Worm (Caenorhabditis elegans): ENCODE data around the gene ZK121.2.

The ZK121.2 gene

DNA sequence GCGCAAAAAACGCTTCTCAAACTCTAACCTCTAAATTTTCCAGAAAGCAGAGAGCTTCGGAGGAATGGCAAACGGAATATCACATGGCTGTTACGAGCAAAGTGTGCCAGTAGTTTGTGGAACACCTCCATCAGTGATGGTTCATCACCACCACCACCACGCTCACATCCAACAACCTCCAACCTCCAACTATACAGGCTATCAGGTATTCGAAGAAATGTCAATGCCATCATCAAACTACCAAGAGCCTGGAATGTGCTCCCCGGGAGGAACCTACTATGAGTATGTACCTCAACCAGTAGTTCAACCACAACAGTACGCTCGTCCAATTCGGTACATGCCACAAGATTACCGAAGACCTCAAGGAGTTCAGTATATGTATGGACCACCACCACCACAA is 2.1 kb downstream of the ZK121.2 start:
- TF ChIP-seq ceh-36 (tag; optimal IDR thresholded peaks at IDR 0.05) (no peak), ama-1 (optimal IDR thresholded peaks at IDR 0.05) (no peak), scrt-1 (GFP tag; IDR thresholded peaks at IDR 0.05) (no peak), hmbx-1 (tag; optimal IDR thresholded peaks at IDR 0.05) (no peak), tbx-11 (GFP tag; IDR thresholded peaks at IDR 0.05) (no peak), flt-1 (GFP tag; IDR thresholded peaks at IDR 0.05) (no peak), ets-7 (tag; optimal IDR thresholded peaks at IDR 0.05) (no peak), tra-4 (tag; optimal IDR thresholded peaks at IDR 0.05) (no peak), F13C5.2 (tag; optimal IDR thresholded peaks at IDR 0.05) (no peak), tbx-37 (GFP tag; conservative IDR thresholded peaks at IDR 0.05) (no peak), pes-1 (GFP tag; IDR thresholded peaks at IDR 0.05) (no peak)

ce11 chrIII:5344561-5344960 is 3.1 kb downstream of the ZK121.2 start:
- TF ChIP-seq pes-1 (GFP tag; IDR thresholded peaks at IDR 0.05) (no peak), flt-1 (GFP tag; IDR thresholded peaks at IDR 0.05) (no peak), hmbx-1 (tag; optimal IDR thresholded peaks at IDR 0.05) (no peak), aly-1 (tag; optimal IDR thresholded peaks at IDR 0.05) (no peak), scrt-1 (GFP tag; IDR thresholded peaks at IDR 0.05) (no peak), ets-7 (tag; optimal IDR thresholded peaks at IDR 0.05) (no peak), hnd-1 (tag; optimal IDR thresholded peaks at IDR 0.05) (no peak), hmg-4 (GFP tag; optimal IDR thresholded peaks at IDR 0.05) (no peak), tra-4 (tag; optimal IDR thresholded peaks at IDR 0.05) (no peak), ceh-13 (GFP tag; optimal IDR thresholded peaks at IDR 0.05) (no peak), F13C5.2 (tag; optimal IDR thresholded peaks at IDR 0.05) (no peak), tbx-11 (GFP tag; IDR thresholded peaks at IDR 0.05) (no peak), ceh-36 (tag; optimal IDR thresholded peaks at IDR 0.05) (no peak), ama-1 (optimal IDR thresholded peaks at IDR 0.05) (no peak), B0310.2 (tag; optimal IDR thresholded peaks at IDR 0.05) (no peak)

DNA sequence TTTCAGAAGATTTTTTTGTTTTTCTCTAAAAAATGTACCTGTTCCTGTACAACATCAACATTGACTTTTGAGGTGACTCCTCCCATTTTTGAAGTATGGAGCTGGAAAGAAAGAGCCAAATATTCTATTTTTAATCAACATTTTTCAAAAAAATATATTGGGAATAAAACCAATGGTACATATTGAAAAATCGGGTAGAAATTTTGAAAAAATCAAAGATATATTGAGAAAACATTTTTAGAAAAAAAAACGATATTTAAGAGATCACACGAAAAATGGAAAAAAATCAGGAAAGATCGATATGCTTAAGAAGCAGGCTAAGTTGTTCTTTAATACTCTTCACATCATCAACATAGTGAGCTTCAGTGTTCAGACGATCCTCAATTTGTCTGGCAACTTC is 4.5 kb downstream of the ZK121.2 start, which contains the start of gene glrx-21:
TSS of gene glrx-21 (minus strand) at position 101 of the 400 bp plus-strand sequence.
- no peak for TF ChIP-seq tra-4 (tag; optimal IDR thresholded peaks at IDR 0.05)
- TF ChIP-seq F13C5.2 (tag; optimal IDR thresholded peaks at IDR 0.05): no peak
- no peak for TF ChIP-seq B0310.2 (tag; optimal IDR thresholded peaks at IDR 0.05)
- no peak for TF ChIP-seq tbx-11 (GFP tag; IDR thresholded peaks at IDR 0.05)
- no peak for TF ChIP-seq ceh-13 (GFP tag; optimal IDR thresholded peaks at IDR 0.05)
- TF ChIP-seq hnd-1 (tag; optimal IDR thresholded peaks at IDR 0.05): no peak
- no peak for TF ChIP-seq hmg-4 (GFP tag; optimal IDR thresholded peaks at IDR 0.05)
- no peak for TF ChIP-seq aly-1 (tag; optimal IDR thresholded peaks at IDR 0.05)
- TF ChIP-seq pes-1 (GFP tag; IDR thresholded peaks at IDR 0.05): no peak
- no peak for TF ChIP-seq hmbx-1 (tag; optimal IDR thresholded peaks at IDR 0.05)
- TF ChIP-seq flt-1 (GFP tag; IDR thresholded peaks at IDR 0.05): no peak
- TF ChIP-seq ets-7 (tag; optimal IDR thresholded peaks at IDR 0.05): no peak
- TF ChIP-seq tbx-37 (GFP tag; conservative IDR thresholded peaks at IDR 0.05): no peak

DNA sequence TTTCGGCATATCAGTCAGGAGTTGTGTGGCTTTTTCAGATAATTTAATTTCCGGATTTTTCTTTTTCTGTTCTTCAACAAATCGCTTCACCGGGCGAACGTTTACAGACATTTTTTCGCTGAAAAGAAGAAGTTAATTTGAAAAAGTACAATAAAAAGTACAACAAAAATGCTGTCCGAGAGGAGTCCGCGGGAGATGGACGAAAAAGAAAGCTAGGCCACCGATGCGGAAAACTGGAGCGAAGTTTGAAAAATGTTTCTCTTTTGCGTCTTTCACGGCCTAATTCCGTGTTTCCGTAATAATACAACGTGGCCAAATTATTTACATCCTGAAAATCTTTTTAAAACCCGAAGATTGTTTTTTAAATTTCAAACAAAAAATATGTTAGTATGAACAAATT is 7.8 kb downstream of the ZK121.2 start, which contains the start of gene thoc-5:
TSS of gene thoc-5 (minus strand) at position 152 of the 400 bp plus-strand sequence.
- TF ChIP-seq hmg-4 (GFP tag; optimal IDR thresholded peaks at IDR 0.05) (no peak), tbx-11 (GFP tag; IDR thresholded peaks at IDR 0.05) (no peak), pes-1 (GFP tag; IDR thresholded peaks at IDR 0.05) (peak; percentile 67), flt-1 (GFP tag; IDR thresholded peaks at IDR 0.05) (peak; percentile 58), hnd-1 (tag; optimal IDR thresholded peaks at IDR 0.05) (no peak), tra-4 (tag; optimal IDR thresholded peaks at IDR 0.05) (no peak), B0310.2 (tag; optimal IDR thresholded peaks at IDR 0.05) (no peak), hmbx-1 (tag; optimal IDR thresholded peaks at IDR 0.05) (no peak), ceh-36 (tag; optimal IDR thresholded peaks at IDR 0.05) (no peak), F13C5.2 (tag; optimal IDR thresholded peaks at IDR 0.05) (peak; percentile 27), tbx-37 (GFP tag; conservative IDR thresholded peaks at IDR 0.05) (peak; percentile 85), ceh-13 (GFP tag; optimal IDR thresholded peaks at IDR 0.05) (no peak), aly-1 (tag; optimal IDR thresholded peaks at IDR 0.05) (no peak), sea-1 (GFP tag; conservative IDR thresholded peaks at IDR 0.05) (no peak), scrt-1 (GFP tag; IDR thresholded peaks at IDR 0.05) (no peak), ama-1 (optimal IDR thresholded peaks at IDR 0.05) (no peak), ets-7 (tag; optimal IDR thresholded peaks at IDR 0.05) (peak; percentile 10)

DNA sequence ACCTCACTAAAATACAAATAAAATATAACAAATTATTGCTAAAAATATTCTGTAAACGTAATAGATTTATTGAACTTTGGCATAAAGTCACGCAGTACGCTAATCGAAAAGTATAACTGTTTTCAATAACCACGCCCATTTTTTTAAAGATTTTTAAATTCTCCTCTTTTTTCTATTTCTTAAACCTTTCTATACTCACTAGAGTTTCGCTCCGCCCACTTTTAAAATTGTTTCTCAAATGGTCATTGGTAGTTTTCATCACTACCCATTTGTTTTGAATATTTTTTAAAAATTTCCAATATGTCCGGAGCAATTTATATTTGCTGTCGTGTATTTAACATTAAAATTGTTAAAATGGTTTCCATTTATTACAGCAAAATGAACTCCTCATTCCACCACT is 20.4 kb downstream of the ZK121.2 start, which contains the start of gene Y32H12A.1:
TSS of gene Y32H12A.1 (plus strand) at position 301 of the 400 bp plus-strand sequence.
- no peak for TF ChIP-seq ets-7 (tag; optimal IDR thresholded peaks at IDR 0.05)
- TF ChIP-seq tbx-11 (GFP tag; IDR thresholded peaks at IDR 0.05): no peak
- TF ChIP-seq scrt-1 (GFP tag; IDR thresholded peaks at IDR 0.05): no peak

ce11 chrIII:5367995-5368899 is 26.8 kb downstream of the ZK121.2 start, which contains the start of gene dhs-9:
Gene dhs-9 (minus strand): TSS chrIII:5368045.
- TF ChIP-seq hmbx-1 (tag; optimal IDR thresholded peaks at IDR 0.05) (no peak), flt-1 (GFP tag; IDR thresholded peaks at IDR 0.05) (no peak), hmg-4 (GFP tag; optimal IDR thresholded peaks at IDR 0.05) (no peak), tbx-37 (GFP tag; conservative IDR thresholded peaks at IDR 0.05) (no peak), ama-1 (optimal IDR thresholded peaks at IDR 0.05) (no peak)

DNA sequence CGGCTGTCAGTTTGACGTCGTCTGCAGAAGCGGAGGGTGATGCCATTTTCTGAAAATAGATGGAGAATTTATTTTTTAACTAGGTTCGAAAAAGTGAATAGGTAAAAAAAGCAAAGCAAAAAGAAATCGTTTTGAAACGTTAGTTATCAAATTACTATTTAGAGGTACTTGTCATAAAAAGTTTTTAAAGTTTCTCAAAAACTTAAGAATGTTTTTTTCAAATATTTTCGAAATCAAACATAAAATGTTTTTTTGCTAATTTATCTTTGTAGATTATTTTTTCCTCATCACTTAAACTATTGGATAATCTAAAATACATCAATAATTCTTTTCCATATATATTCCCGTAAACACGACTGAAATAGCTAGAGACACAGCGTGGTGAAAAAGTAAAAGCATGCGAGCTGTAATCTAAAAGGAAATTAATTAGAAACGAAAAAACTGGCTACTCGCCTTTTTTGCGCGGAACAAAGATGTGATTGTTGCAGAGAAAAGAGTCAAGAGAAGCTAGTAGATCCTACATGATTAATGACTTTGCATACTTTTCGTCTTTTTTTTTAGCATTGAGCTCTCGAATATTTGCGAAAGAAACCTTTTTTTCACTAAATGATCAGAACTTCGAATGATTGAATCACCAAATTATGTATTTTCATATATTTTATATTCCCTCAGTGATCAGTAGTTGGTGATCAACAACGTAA is 29.9 kb downstream of the ZK121.2 start, which contains the start of gene szy-2:
TSS of gene szy-2 (minus strand) at position 51 of the 701 bp plus-strand sequence.
- TF ChIP-seq hnd-1 (tag; optimal IDR thresholded peaks at IDR 0.05) (no peak), tra-4 (tag; optimal IDR thresholded peaks at IDR 0.05) (no peak)

All from whole organism, early embryonic.